Worm (Caenorhabditis elegans): ENCODE data around the gene W02G9.4.

Gene W02G9.4

DNA sequence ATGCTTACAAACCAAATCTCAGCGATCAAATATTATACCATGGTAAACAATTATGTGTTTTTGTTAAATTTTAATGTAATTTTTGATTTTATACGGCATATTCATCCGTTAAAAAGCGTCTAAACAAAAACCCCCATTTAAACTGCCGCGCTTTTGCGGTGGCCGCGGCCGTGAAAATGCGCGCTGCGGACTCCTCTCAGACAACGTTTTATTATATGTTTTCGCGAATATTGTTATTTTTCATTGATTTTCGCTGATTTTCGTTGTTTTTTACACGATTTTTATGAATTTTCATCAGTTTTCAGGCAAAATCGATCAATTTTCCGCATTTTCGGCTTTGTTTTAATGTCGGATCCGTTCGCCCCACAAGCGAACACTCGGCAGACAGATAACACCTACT, 28.2 kb upstream of the W02G9.4 start, which contains the start of gene W02H5.19 (continued):
- TF ChIP-seq nfya-1 (tag; optimal IDR thresholded peaks at IDR 0.05) (peak; percentile 29), hlh-30 (tag; optimal IDR thresholded peaks at IDR 0.05; ENCODE audit: insufficient read depth) (no peak), gmeb-2 (tag; optimal IDR thresholded peaks at IDR 0.05) (no peak), tbx-7 (tag; optimal IDR thresholded peaks at IDR 0.05) (peak; percentile 88), eyg-1 (tag; optimal IDR thresholded peaks at IDR 0.05) (peak; percentile 58), ama-1 (optimal IDR thresholded peaks at IDR 0.05) (no peak), ceh-6 (GFP tag; optimal IDR thresholded peaks at IDR 0.05) (no peak), madf-2 (tag; optimal IDR thresholded peaks at IDR 0.05) (no peak), lin-11 (tag; optimal IDR thresholded peaks at IDR 0.05) (no peak), dmd-4 (tag; optimal IDR thresholded peaks at IDR 0.05; ENCODE audit: borderline replicate concordance) (peak; percentile 20), ets-4 (tag; optimal IDR thresholded peaks at IDR 0.05) (peak; percentile 95), ttx-3 (tag; optimal IDR thresholded peaks at IDR 0.05) (peak; percentile 4), npax-4 (tag; optimal IDR thresholded peaks at IDR 0.05) (no peak), lim-6 (tag; optimal IDR thresholded peaks at IDR 0.05) (peak; percentile 80), dve-1 (tag; optimal IDR thresholded peaks at IDR 0.05) (no peak), unc-3 (GFP tag; conservative IDR thresholded peaks at IDR 0.05) (no peak), unc-3 (tag; optimal IDR thresholded peaks at IDR 0.05) (no peak), pros-1 (tag; optimal IDR thresholded peaks at IDR 0.05) (no peak), F13H6.1 (tag; optimal IDR thresholded peaks at IDR 0.05) (peak; percentile 54), pax-1 (tag; optimal IDR thresholded peaks at IDR 0.05) (no peak), zip-5 (tag; optimal IDR thresholded peaks at IDR 0.05) (peak; percentile 84), pqm-1 (tag; optimal IDR thresholded peaks at IDR 0.05) (no peak)

DNA sequence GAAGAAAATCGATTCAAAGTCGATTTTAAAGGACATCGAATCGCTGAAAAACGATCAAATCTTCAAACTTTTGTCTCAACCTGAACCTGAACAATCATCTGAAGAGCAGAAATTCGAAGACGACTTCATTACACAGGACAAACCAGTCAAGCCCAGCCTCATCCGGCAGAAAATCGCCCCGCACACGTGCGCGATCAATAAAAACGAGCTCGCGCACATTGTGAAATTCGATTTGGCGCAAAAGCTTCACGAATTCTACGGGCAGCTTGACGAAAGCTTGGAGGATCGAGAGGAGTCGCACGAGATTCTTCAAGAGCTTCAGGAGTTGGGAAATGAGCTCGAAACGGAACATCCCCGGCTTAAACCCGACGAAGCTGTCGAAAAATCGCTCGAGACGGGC, 27.7 kb upstream of the W02G9.4 start, which contains the start of gene W02H5.2:
TSS of gene W02H5.2 (plus strand) at position 301 of the 400 bp plus-strand sequence.
- TF ChIP-seq K02D7.2 (tag; optimal IDR thresholded peaks at IDR 0.05) (no peak), gmeb-2 (tag; optimal IDR thresholded peaks at IDR 0.05) (no peak), hlh-8 (tag; optimal IDR thresholded peaks at IDR 0.05) (no peak), hlh-30 (tag; optimal IDR thresholded peaks at IDR 0.05; ENCODE audit: insufficient read depth) (no peak), ama-1 (optimal IDR thresholded peaks at IDR 0.05) (no peak), ceh-24 (tag; optimal IDR thresholded peaks at IDR 0.05) (no peak), tbx-7 (tag; optimal IDR thresholded peaks at IDR 0.05) (no peak), ceh-9 (tag; optimal IDR thresholded peaks at IDR 0.05) (no peak), mec-3 (tag; optimal IDR thresholded peaks at IDR 0.05; ENCODE audit: borderline replicate concordance) (no peak), ahr-1 (tag; optimal IDR thresholded peaks at IDR 0.05) (no peak), ceh-48 (tag; optimal IDR thresholded peaks at IDR 0.05) (no peak), zip-5 (tag; optimal IDR thresholded peaks at IDR 0.05) (no peak), lim-6 (tag; optimal IDR thresholded peaks at IDR 0.05) (no peak), fax-1 (tag; optimal IDR thresholded peaks at IDR 0.05) (no peak), hlh-15 (tag; optimal IDR thresholded peaks at IDR 0.05) (no peak), unc-42 (tag; optimal IDR thresholded peaks at IDR 0.05) (no peak), pha-2 (tag; optimal IDR thresholded peaks at IDR 0.05) (no peak), nhr-232 (tag; optimal IDR thresholded peaks at IDR 0.05) (no peak)

- no peak for TF ChIP-seq rnt-1 (tag; optimal IDR thresholded peaks at IDR 0.05)
- TF ChIP-seq lim-6 (tag; optimal IDR thresholded peaks at IDR 0.05): no peak
- no peak for TF ChIP-seq ceh-14 (tag; optimal IDR thresholded peaks at IDR 0.05)
- no peak for TF ChIP-seq nhr-232 (tag; optimal IDR thresholded peaks at IDR 0.05)
- TF ChIP-seq hlh-6 (tag; optimal IDR thresholded peaks at IDR 0.05): no peak
- TF ChIP-seq ceh-24 (tag; optimal IDR thresholded peaks at IDR 0.05): no peak
- no peak for TF ChIP-seq eyg-1 (tag; optimal IDR thresholded peaks at IDR 0.05)
- no peak for TF ChIP-seq ceh-22 (tag; optimal IDR thresholded peaks at IDR 0.05)
- no peak for TF ChIP-seq pag-3 (tag; optimal IDR thresholded peaks at IDR 0.05; ENCODE audit: borderline replicate concordance)
- TF ChIP-seq hlh-13 (GFP tag; optimal IDR thresholded peaks at IDR 0.05): no peak
- no peak for TF ChIP-seq sdc-2 (tag; optimal IDR thresholded peaks at IDR 0.05)
- no peak for TF ChIP-seq ahr-1 (tag; optimal IDR thresholded peaks at IDR 0.05)
- TF ChIP-seq pros-1 (tag; optimal IDR thresholded peaks at IDR 0.05): no peak
- TF ChIP-seq zip-5 (tag; optimal IDR thresholded peaks at IDR 0.05): no peak
- no peak for TF ChIP-seq ceh-19 (GFP tag; optimal IDR thresholded peaks at IDR 0.05)
- no peak for TF ChIP-seq unc-3 (GFP tag; conservative IDR thresholded peaks at IDR 0.05)
- no peak for TF ChIP-seq unc-3 (tag; optimal IDR thresholded peaks at IDR 0.05)
- TF ChIP-seq C38D4.7 (GFP tag; optimal IDR thresholded peaks at IDR 0.05): no peak
- TF ChIP-seq sox-2 (GFP tag; IDR thresholded peaks at IDR 0.05): no peak
Observed at ce11 chrV:2639506-2639905, 27.2 kb upstream of the W02G9.4 start.
